Worm (Caenorhabditis elegans) whole organism, early embryonic: ENCODE results near the gene col-135.

Experiments used
- B0310.2 ChIP-seq: sonication (generic microtip); optimal IDR thresholded peaks from 2 replicates; lab custom pipeline; 2016; ENCODE audit warnings: mild to moderate bottlenecking, missing genetic modification characterization, missing compliant biosample characterization
- F13C5.2 ChIP-seq: sonication (generic microtip); optimal IDR thresholded peaks from 2 replicates; lab custom pipeline; 2017; ENCODE audit warnings: mild to moderate bottlenecking, missing genetic modification characterization, inconsistent platforms, missing compliant biosample characterization
- aly-1 ChIP-seq: sonication (generic microtip); optimal IDR thresholded peaks from 2 replicates; lab custom pipeline; 2016; ENCODE audit warnings: missing genetic modification characterization, missing compliant biosample characterization
- ama-1 ChIP-seq: fragments of 150-350 bp; optimal IDR thresholded peaks from 2 replicates; lab custom pipeline; 2014
- ceh-13 ChIP-seq: fragments of 200-800 bp; sonication (Bioruptor generic); optimal IDR thresholded peaks from 2 replicates; lab custom pipeline; 2018; ENCODE audit warnings: mild to moderate bottlenecking, missing genetic modification characterization, missing compliant biosample characterization
- ceh-36 ChIP-seq: sonication (generic microtip); optimal IDR thresholded peaks from 2 replicates; lab custom pipeline; 2016; ENCODE audit warnings: missing genetic modification characterization, inconsistent platforms, missing compliant biosample characterization
- ets-7 ChIP-seq: sonication (generic microtip); optimal IDR thresholded peaks from 2 replicates; lab custom pipeline; 2016; ENCODE audit warnings: missing genotype, missing genetic modification characterization, missing compliant biosample characterization
- flt-1 ChIP-seq: fragments of 200-800 bp; sonication (Bioruptor generic); IDR thresholded peaks from 2 replicates; pipeline ENCODE4 v1.3.6; 2022; ENCODE audit warnings: missing genetic modification characterization, missing compliant biosample characterization
- hmbx-1 ChIP-seq: sonication (generic microtip); optimal IDR thresholded peaks from 2 replicates; lab custom pipeline; 2016; ENCODE audit warnings: mild to moderate bottlenecking, missing genetic modification characterization, missing compliant biosample characterization
- hmg-4 ChIP-seq: fragments of 200-800 bp; sonication (Bioruptor generic); optimal IDR thresholded peaks from 2 replicates; lab custom pipeline; 2018; ENCODE audit warnings: mild to moderate bottlenecking, missing genetic modification characterization, missing compliant biosample characterization
- hnd-1 ChIP-seq: sonication (generic microtip); optimal IDR thresholded peaks from 2 replicates; lab custom pipeline; 2016; ENCODE audit warnings: missing genetic modification characterization, missing compliant biosample characterization
- pes-1 ChIP-seq: fragments of 200-800 bp; sonication (Bioruptor generic); IDR thresholded peaks from 2 replicates; pipeline ENCODE4 v1.3.6; 2022; ENCODE audit warnings: missing genetic modification reagents, missing genetic modification characterization, missing compliant biosample characterization
- scrt-1 ChIP-seq: fragments of 200-800 bp; sonication (Bioruptor generic); IDR thresholded peaks from 2 replicates; pipeline ENCODE4 v1.3.6; 2022; ENCODE audit warnings: missing genetic modification characterization, missing compliant biosample characterization
- sea-1 ChIP-seq: fragments of 200-800 bp; sonication (Bioruptor generic); conservative IDR thresholded peaks from 2 replicates; pipeline ENCODE4 v1.3.6; 2022; ENCODE audit warnings: missing genetic modification characterization, missing compliant biosample characterization
- tbx-11 ChIP-seq: fragments of 200-800 bp; sonication (Bioruptor generic); IDR thresholded peaks from 2 replicates; pipeline ENCODE4 v1.3.6; 2022; ENCODE audit warnings: missing genetic modification characterization, missing compliant biosample characterization
- tbx-37 ChIP-seq: fragments of 200-800 bp; sonication (Bioruptor generic); conservative IDR thresholded peaks from 2 replicates; pipeline ENCODE4 v1.3.6; 2022; ENCODE audit warnings: missing genetic modification reagents, missing genetic modification characterization, missing compliant biosample characterization
- tra-4 ChIP-seq: sonication (generic microtip); optimal IDR thresholded peaks from 2 replicates; lab custom pipeline; 2017; ENCODE audit warnings: missing genetic modification characterization, missing compliant biosample characterization

The col-135 gene

ce11 chrIV:15127731-15128130, 3.9 kb downstream of the col-135 start, which contains the start of gene M199.9:
Gene M199.9 (minus strand): TSS chrIV:15127831.
- TF ChIP-seq tbx-37 (GFP tag; lab: Robert Waterston, UW) (no peak), hmg-4 (GFP tag; lab: Kevin White, UChicago) (no peak), B0310.2 (tag; lab: Kevin White, UChicago) (no peak)

DNA sequence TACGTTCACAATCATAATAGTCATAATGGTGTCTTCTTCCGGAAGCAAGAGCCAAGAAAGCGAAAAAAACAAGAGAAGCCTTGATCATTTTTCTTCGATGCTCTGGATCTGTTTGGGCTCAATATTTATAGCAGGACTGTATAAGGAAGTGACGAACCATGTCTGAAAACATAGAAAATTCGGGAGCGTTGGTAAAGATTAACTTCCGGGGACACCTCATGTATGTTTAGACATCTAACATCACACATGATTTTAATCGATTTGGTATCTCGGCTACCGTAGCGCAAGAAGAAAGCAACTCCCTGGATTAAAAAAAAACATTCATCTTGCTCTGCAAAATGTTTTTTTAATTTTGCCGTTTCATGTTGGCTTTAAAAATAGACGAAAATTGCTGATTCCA, 5.6 kb downstream of the col-135 start, which contains the start of gene clec-190:
clec-190 (minus strand) TSS at position 101 of the 400 bp plus-strand sequence.
- TF ChIP-seq ets-7 (tag; lab: Kevin White, UChicago) (no peak), B0310.2 (tag; lab: Kevin White, UChicago) (no peak), hmg-4 (GFP tag; lab: Kevin White, UChicago) (no peak), tbx-11 (GFP tag; lab: Robert Waterston, UW) (no peak), aly-1 (no peak), tra-4 (tag; lab: Kevin White, UChicago) (no peak), ceh-13 (GFP tag; lab: Kevin White, UChicago) (no peak), ceh-36 (tag; lab: Kevin White, UChicago) (no peak), flt-1 (GFP tag; lab: Robert Waterston, UW) (no peak), tbx-37 (GFP tag; lab: Robert Waterston, UW) (no peak), scrt-1 (GFP tag; lab: Robert Waterston, UW) (no peak), sea-1 (GFP tag; lab: Robert Waterston, UW) (no peak), pes-1 (GFP tag; lab: Robert Waterston, UW) (no peak), hnd-1 (no peak), hmbx-1 (tag; lab: Kevin White, UChicago) (no peak), ama-1 (lab: Kevin White, UChicago) (no peak), F13C5.2 (tag; lab: Kevin White, UChicago) (no peak)

DNA sequence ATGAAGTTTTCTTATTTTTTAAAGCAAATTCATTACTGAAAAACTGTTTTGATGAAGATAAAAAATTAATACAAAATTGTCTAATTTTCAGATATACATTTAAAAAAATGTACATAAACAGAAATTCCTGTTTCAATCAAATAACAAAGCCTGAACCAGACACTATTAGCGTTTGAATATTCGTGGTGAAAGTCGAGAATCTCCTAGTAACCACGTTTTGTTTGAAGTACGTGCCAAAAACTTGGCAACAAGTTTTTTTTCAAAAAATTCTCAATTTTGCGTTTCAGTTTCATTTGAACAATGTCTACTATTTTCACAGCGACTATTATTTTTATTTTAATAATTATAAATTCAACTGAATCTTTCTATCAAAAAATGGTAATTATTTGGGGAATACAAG, 8.7 kb downstream of the col-135 start, which contains the start of gene M199.7:
M199.7 (plus strand) TSS at position 301 of the 400 bp plus-strand sequence.
- no peak for TF ChIP-seq B0310.2 (tag; lab: Kevin White, UChicago)
- TF ChIP-seq ama-1 (lab: Kevin White, UChicago) = no peak
- no peak for TF ChIP-seq sea-1 (GFP tag; lab: Robert Waterston, UW)
- no peak for TF ChIP-seq tbx-37 (GFP tag; lab: Robert Waterston, UW)
- TF ChIP-seq hnd-1 = no peak
- TF ChIP-seq tbx-11 (GFP tag; lab: Robert Waterston, UW) = no peak

ce11 chrIV:15120746-15121145, 10.9 kb downstream of the col-135 start, which contains the start of gene clec-189:
Gene clec-189 (plus strand): TSS chrIV:15120837.
- TF ChIP-seq flt-1 (GFP tag; lab: Robert Waterston, UW) = no peak
- no peak for TF ChIP-seq ama-1 (lab: Kevin White, UChicago)
- TF ChIP-seq aly-1 = no peak
- no peak for TF ChIP-seq tra-4 (tag; lab: Kevin White, UChicago)
- no peak for TF ChIP-seq hmbx-1 (tag; lab: Kevin White, UChicago)
- no peak for TF ChIP-seq B0310.2 (tag; lab: Kevin White, UChicago)
- no peak for TF ChIP-seq scrt-1 (GFP tag; lab: Robert Waterston, UW)
- no peak for TF ChIP-seq sea-1 (GFP tag; lab: Robert Waterston, UW)
- no peak for TF ChIP-seq tbx-37 (GFP tag; lab: Robert Waterston, UW)
- TF ChIP-seq F13C5.2 (tag; lab: Kevin White, UChicago) = no peak
- no peak for TF ChIP-seq ets-7 (tag; lab: Kevin White, UChicago)
- TF ChIP-seq ceh-36 (tag; lab: Kevin White, UChicago) = no peak
- TF ChIP-seq hnd-1 = no peak
- TF ChIP-seq hmg-4 (GFP tag; lab: Kevin White, UChicago) = no peak
- no peak for TF ChIP-seq pes-1 (GFP tag; lab: Robert Waterston, UW)
- TF ChIP-seq tbx-11 (GFP tag; lab: Robert Waterston, UW) = no peak
- TF ChIP-seq ceh-13 (GFP tag; lab: Kevin White, UChicago) = no peak

DNA sequence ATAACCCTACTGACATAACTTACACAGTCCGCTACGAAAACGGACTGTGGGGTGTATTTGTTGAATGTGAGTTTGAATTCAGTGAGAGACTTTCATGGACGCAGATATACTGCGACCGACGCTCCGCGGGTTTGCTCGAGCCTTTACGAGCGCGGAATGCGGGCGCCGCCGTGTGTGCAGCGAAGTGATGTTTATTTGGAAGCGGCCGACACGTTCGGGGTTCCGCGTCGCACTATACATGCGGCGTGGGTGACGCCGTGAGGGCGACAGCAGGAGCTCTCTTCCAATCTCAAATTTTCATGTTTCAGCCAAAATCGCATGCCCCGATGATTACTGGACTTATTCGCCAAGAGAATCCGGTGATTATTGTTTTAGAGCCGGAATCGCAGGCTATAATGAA, 12.3 kb downstream of the col-135 start:
- no peak for TF ChIP-seq ceh-36 (tag; lab: Kevin White, UChicago)
- TF ChIP-seq hnd-1 = no peak
- no peak for TF ChIP-seq hmg-4 (GFP tag; lab: Kevin White, UChicago)
- TF ChIP-seq hmbx-1 (tag; lab: Kevin White, UChicago) = no peak
- TF ChIP-seq ceh-13 (GFP tag; lab: Kevin White, UChicago) = no peak
- no peak for TF ChIP-seq F13C5.2 (tag; lab: Kevin White, UChicago)
- TF ChIP-seq tbx-37 (GFP tag; lab: Robert Waterston, UW) = no peak
- TF ChIP-seq sea-1 (GFP tag; lab: Robert Waterston, UW) = no peak
- no peak for TF ChIP-seq pes-1 (GFP tag; lab: Robert Waterston, UW)
- TF ChIP-seq B0310.2 (tag; lab: Kevin White, UChicago) = no peak
- TF ChIP-seq ama-1 (lab: Kevin White, UChicago) = no peak
- TF ChIP-seq tra-4 (tag; lab: Kevin White, UChicago) = no peak

ce11 chrIV:15118390-15118789, 13.2 kb downstream of the col-135 start, which contains the start of gene M199.136:
Gene M199.136 (plus strand): TSS chrIV:15118690.
- TF ChIP-seq ets-7 (tag; lab: Kevin White, UChicago) (no peak), flt-1 (GFP tag; lab: Robert Waterston, UW) (no peak), F13C5.2 (tag; lab: Kevin White, UChicago) (no peak), hnd-1 (no peak), hmg-4 (GFP tag; lab: Kevin White, UChicago) (no peak), B0310.2 (tag; lab: Kevin White, UChicago) (no peak)

DNA sequence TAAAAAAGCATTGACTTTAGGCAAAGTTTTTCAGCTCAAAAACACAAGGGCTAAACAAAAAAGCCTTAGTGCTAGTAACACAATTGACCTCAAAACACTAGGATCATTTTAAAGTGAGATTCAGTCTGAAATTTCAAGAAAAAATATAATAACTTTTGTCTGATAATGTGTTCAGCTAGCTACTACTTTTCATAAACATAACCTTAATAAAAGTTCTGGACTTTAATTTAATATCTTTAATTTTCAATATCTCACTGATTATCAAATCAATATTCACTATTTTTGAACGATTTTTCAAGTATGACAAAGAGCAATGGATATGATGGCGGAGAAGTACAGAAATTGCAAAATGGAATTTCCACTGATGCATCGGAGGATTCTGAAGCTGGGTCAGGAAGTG, 17.3 kb downstream of the col-135 start, which contains the start of gene M199.135:
M199.135 (plus strand) TSS at position 301 of the 400 bp plus-strand sequence.
- TF ChIP-seq sea-1 (GFP tag; lab: Robert Waterston, UW) = no peak
- no peak for TF ChIP-seq flt-1 (GFP tag; lab: Robert Waterston, UW)
- no peak for TF ChIP-seq scrt-1 (GFP tag; lab: Robert Waterston, UW)
- no peak for TF ChIP-seq ceh-36 (tag; lab: Kevin White, UChicago)
- TF ChIP-seq F13C5.2 (tag; lab: Kevin White, UChicago) = no peak
- TF ChIP-seq tra-4 (tag; lab: Kevin White, UChicago) = no peak
- TF ChIP-seq tbx-37 (GFP tag; lab: Robert Waterston, UW) = no peak
- no peak for TF ChIP-seq tbx-11 (GFP tag; lab: Robert Waterston, UW)
- TF ChIP-seq hnd-1 = no peak
- no peak for TF ChIP-seq ceh-13 (GFP tag; lab: Kevin White, UChicago)
- TF ChIP-seq pes-1 (GFP tag; lab: Robert Waterston, UW) = no peak
- no peak for TF ChIP-seq ama-1 (lab: Kevin White, UChicago)
- TF ChIP-seq ets-7 (tag; lab: Kevin White, UChicago) = no peak
- TF ChIP-seq B0310.2 (tag; lab: Kevin White, UChicago) = no peak
